Fruit fly (Drosophila melanogaster): ENCODE measurements around the gene Nuf2.

The Nuf2 gene

DNA sequence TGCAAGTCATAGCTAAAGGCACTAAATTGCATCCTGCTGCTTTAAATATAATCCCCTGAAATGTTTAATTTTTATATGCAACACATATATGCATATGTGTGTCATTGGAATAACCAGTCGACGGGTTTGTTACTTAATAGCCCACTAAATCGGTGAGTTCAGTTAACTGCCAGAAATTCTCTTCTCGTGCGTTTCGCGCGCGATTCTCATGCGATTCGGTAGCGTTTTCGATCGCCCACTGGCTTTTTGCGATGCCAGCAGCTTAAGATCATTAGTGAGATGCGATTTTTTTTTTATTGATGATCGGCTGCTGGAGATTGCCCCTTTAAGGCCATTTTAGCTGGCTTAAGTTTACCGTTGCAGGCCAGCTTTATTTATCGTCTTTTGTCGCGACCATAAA is 5.6 kb upstream of the Nuf2 start:
- no peak for TF ChIP-seq CG9948 (tag; optimal IDR thresholded peaks at IDR 0.05)
- TF ChIP-seq EcR (GFP tag; optimal IDR thresholded peaks at IDR 0.05): peak; percentile 37
- TF ChIP-seq Pif1B (GFP tag; optimal IDR thresholded peaks at IDR 0.05): no peak

DNA sequence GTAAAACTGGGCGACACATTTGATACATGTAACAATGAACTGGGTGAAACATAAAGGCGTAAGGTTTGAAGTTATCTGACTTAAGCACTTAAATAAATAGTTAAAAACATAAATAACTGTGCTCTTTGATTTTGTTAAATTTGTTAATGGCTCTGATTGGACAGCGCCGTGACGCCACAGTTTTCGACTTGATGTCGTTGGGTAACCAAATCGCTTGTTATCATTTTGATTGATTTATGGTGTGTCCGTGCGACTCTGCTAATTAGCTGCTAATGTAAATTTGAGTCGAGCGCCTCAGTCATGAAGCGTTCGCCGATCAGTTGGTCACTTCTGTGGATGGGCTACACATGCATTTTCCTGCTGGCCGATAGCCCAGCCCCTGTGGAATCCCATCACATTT is 2.0 kb upstream of the Nuf2 start, which contains the start of gene Ugt307A1:
TSS of gene Ugt307A1 (plus strand) at position 301 of the 400 bp plus-strand sequence.
- TF ChIP-seq CG9948 (tag; optimal IDR thresholded peaks at IDR 0.05): no peak
- no peak for TF ChIP-seq Snoo (tag; optimal IDR thresholded peaks at IDR 0.05)
- TF ChIP-seq Pif1B (GFP tag; optimal IDR thresholded peaks at IDR 0.05): no peak
- TF ChIP-seq gl (tag; optimal IDR thresholded peaks at IDR 0.05): no peak
- TF ChIP-seq Ets98B (GFP tag; IDR thresholded peaks at IDR 0.05): no peak
- no peak for TF ChIP-seq D1 (tag; optimal IDR thresholded peaks at IDR 0.05)
- no peak for TF ChIP-seq CG15710 (tag; optimal IDR thresholded peaks at IDR 0.05)
- TF ChIP-seq fd96Ca (GFP tag; IDR thresholded peaks at IDR 0.05): no peak
- TF ChIP-seq CG14655 (GFP tag; optimal IDR thresholded peaks at IDR 0.05): no peak
- no peak for TF ChIP-seq Pif1A (GFP tag; optimal IDR thresholded peaks at IDR 0.05)
- TF ChIP-seq CG13204 (GFP tag; optimal IDR thresholded peaks at IDR 0.05): no peak
- TF ChIP-seq CG8301 (tag; optimal IDR thresholded peaks at IDR 0.05): no peak
- TF ChIP-seq CG32121 (GFP tag; IDR thresholded peaks at IDR 0.05): no peak
- no peak for TF ChIP-seq CG8159 (tag; optimal IDR thresholded peaks at IDR 0.05)
- no peak for TF ChIP-seq EcR (GFP tag; optimal IDR thresholded peaks at IDR 0.05)
- TF ChIP-seq CG10348 (GFP tag; IDR thresholded peaks at IDR 0.05): no peak

dm6 chr2L:7063721-7064179 is 1.9 kb downstream of the Nuf2 start, which contains the start of gene Sem1:
Gene Sem1 (plus strand): TSS chr2L:7063986.
- TF ChIP-seq rn (GFP tag; IDR thresholded peaks at IDR 0.05) (no peak), CG34367 (tag; optimal IDR thresholded peaks at IDR 0.05) (no peak), CG15710 (tag; optimal IDR thresholded peaks at IDR 0.05) (no peak), CG12605 (GFP tag; IDR thresholded peaks at IDR 0.05) (no peak), EcR (GFP tag; optimal IDR thresholded peaks at IDR 0.05) (no peak)

- TF ChIP-seq gl (tag; optimal IDR thresholded peaks at IDR 0.05) (no peak), CG10348 (GFP tag; IDR thresholded peaks at IDR 0.05) (no peak), CG34367 (tag; optimal IDR thresholded peaks at IDR 0.05) (no peak), CG13204 (GFP tag; optimal IDR thresholded peaks at IDR 0.05) (no peak), CG17806 (tag; optimal IDR thresholded peaks at IDR 0.05) (no peak), CG8159 (tag; optimal IDR thresholded peaks at IDR 0.05) (no peak), Ets98B (GFP tag; IDR thresholded peaks at IDR 0.05) (no peak), CG14655 (GFP tag; optimal IDR thresholded peaks at IDR 0.05) (no peak), EcR (GFP tag; optimal IDR thresholded peaks at IDR 0.05) (no peak), rn (GFP tag; IDR thresholded peaks at IDR 0.05) (no peak), CG12605 (GFP tag; IDR thresholded peaks at IDR 0.05) (no peak), CG8301 (tag; optimal IDR thresholded peaks at IDR 0.05) (no peak)
These were observed 4.9 kb downstream of the Nuf2 start, which contains the start of gene Mst27D for dm6 chr2L:7060751-7061150. Gene Mst27D (minus strand): TSS chr2L:7060851.

DNA sequence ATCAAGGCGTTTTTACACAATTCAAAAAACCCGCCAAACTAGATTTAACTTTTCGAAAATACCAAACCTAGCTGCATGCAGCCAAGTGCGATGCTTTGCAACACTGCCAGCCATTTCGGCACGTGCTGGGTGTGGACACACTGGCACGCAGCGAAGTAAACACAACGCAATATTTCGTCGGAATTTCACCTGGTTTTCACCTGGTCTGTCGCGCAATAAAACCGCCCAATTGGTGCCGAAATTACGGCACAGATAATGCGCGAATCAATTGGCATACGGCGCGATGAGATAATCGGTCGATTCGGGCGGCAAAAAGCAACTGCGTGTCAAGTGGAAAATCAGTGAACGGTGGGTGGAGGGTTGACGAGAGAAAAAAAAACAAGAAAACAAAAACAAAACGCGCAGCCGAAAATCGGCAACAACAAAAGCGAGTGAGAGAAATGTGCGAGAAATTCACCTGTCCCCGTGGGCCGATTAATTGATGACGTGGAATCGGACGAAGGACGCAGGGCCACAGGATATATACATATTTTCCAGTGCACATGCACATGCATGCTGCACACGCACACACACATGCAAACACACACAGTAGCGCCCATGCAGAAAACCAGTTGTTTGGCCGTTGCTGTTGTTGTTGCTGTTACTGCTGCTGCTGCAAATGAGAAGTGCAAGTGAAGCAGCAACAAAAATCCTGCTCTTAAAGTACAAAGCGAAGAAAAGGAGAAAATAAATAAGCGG is 9.3 kb downstream of the Nuf2 start, which contains the start of gene Mnn1:
TSS of gene Mnn1 (plus strand) at position 113 of the 738 bp plus-strand sequence.
- peak; percentile 51 for TF ChIP-seq CG12605 (GFP tag; IDR thresholded peaks at IDR 0.05)
- TF ChIP-seq CG32121 (GFP tag; IDR thresholded peaks at IDR 0.05): 0 out of 2 replicates have a peak, but pooled peaks have one; percentile 24
- TF ChIP-seq fd96Ca (GFP tag; IDR thresholded peaks at IDR 0.05): no peak
- TF ChIP-seq CG4496 (GFP tag; IDR thresholded peaks at IDR 0.05): peak; percentile 35; the same call in 1 of the 3 replicates

DNA sequence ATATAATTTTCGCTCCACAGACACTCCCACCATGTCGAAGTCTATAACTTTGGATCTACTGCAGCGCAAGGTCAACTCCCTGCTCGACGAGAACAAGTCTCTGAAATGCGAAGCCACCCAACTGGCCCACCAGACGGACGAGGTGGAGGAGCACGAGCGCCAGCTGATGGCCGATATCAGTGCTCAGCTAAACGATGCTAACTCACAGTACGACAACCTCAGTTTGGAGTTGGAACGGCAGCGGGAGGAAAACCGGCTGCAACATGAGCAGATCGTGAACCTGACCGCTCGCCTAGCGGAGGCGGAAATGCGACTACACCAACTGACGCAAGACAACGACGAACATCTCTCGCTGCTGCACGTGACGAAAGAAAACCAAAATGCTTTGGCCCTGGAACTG is 13.9 kb downstream of the Nuf2 start:
- TF ChIP-seq EcR (GFP tag; optimal IDR thresholded peaks at IDR 0.05): peak; percentile 95
- TF ChIP-seq gl (tag; optimal IDR thresholded peaks at IDR 0.05): no peak
- TF ChIP-seq fd96Ca (GFP tag; IDR thresholded peaks at IDR 0.05): no peak
- no peak for TF ChIP-seq Snoo (tag; optimal IDR thresholded peaks at IDR 0.05)
- TF ChIP-seq CG8301 (tag; optimal IDR thresholded peaks at IDR 0.05): no peak
- no peak for TF ChIP-seq CG12605 (GFP tag; IDR thresholded peaks at IDR 0.05)
- TF ChIP-seq CG9948 (tag; optimal IDR thresholded peaks at IDR 0.05): no peak
- TF ChIP-seq CG13204 (GFP tag; optimal IDR thresholded peaks at IDR 0.05): peak; percentile 53
- TF ChIP-seq CG15710 (tag; optimal IDR thresholded peaks at IDR 0.05): no peak
- TF ChIP-seq CG34367 (tag; optimal IDR thresholded peaks at IDR 0.05): no peak
- TF ChIP-seq CG32121 (GFP tag; IDR thresholded peaks at IDR 0.05): no peak

DNA sequence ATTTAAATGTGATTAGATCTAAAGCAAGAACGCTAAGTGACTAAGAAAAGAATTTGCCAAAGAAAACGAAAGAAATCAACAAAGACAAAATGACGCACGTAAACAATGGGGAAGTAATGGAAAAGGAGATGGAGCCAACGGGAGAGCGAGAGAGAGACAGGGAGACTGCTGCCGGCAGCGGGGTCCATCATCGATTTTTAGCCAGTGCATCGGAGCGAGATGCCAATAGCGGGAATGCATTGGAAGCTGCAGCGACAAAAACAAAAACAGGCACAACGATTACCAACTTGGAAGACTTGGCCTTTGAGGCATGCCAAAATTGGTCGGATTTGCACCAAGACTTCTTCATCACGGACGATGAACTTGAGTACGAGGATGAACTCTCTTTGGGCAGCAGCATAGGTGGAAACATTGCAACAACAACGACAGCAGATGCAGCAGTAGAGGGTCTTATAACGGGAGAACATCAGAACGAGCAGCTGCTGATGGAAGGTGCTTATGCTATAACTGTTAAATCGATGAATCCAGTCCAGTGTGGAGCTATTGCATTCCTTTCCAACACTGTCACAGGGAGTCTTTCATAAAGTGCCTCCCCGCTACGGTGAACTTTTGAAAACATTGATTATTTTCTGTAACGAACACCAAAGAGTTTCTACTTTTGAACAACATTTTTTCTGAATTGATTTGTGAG is 15.0 kb downstream of the Nuf2 start:
- peak; percentile 83 for TF ChIP-seq EcR (GFP tag; optimal IDR thresholded peaks at IDR 0.05)
- TF ChIP-seq CG13204 (GFP tag; optimal IDR thresholded peaks at IDR 0.05): peak; percentile 70
- no peak for TF ChIP-seq CG15710 (tag; optimal IDR thresholded peaks at IDR 0.05)

Data from whole organism, pupa.